Worm (Caenorhabditis elegans) whole organism, L3 larva: ENCODE results near the gene K08C7.4.

ENCODE experiments used
- ama-1 ChIP-seq: fragments of 150-350 bp; optimal IDR thresholded peaks from 2 replicates; lab custom pipeline; 2018
- elt-1 ChIP-seq: fragments of 150-350 bp; optimal IDR thresholded peaks from 2 replicates; lab custom pipeline; 2014; ENCODE audit warnings: missing biosample characterization, missing genetic modification characterization
- nhr-12 ChIP-seq: fragments of 150-350 bp; optimal IDR thresholded peaks from 2 replicates; lab custom pipeline; 2014; ENCODE audit warnings: missing biosample characterization, missing genetic modification characterization
- nhr-77 ChIP-seq: fragments of 150-350 bp; optimal IDR thresholded peaks from 2 replicates; lab custom pipeline; 2014; ENCODE audit warnings: missing biosample characterization, missing genetic modification characterization
- snpc-4 ChIP-seq: fragments of 150-350 bp; optimal IDR thresholded peaks from 2 replicates; lab custom pipeline; 2014; ENCODE audit warnings: missing biosample characterization, missing genetic modification characterization

DNA sequence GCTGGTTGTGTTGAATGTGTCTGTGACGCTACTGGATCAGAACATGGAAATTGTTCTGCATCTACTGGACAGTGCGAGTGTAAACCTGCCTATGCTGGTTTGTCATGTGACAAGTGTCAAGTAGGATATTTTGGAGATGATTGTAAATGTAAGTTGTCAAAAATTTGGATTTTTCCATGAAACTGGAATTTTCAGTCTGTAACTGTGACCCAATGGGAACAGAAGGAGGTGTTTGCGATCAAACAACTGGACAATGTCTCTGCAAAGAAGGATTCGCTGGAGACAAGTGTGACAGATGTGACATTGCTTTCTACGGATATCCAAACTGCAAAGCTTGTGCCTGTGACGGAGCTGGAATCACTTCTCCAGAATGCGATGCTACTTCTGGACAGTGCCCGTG is 11.7 kb downstream of the K08C7.4 start:
- no peak for TF ChIP-seq snpc-4
- no peak for TF ChIP-seq ama-1
- TF ChIP-seq nhr-12 (tag; lab: Kevin White, UChicago) = no peak
- TF ChIP-seq elt-1 = no peak
- TF ChIP-seq nhr-77 (tag; lab: Kevin White, UChicago) = no peak
